Worm (Caenorhabditis elegans) whole organism, late embryonic: ENCODE data around the gene bckd-1A.
A peak's percentile ranks its signal among the peaks of the same experiment; 100 is the strongest.

Experiments
- C38D4.7 ChIP-seq: fragments of 200-800 bp; sonication (Bioruptor generic); optimal IDR thresholded peaks from 2 replicates; lab custom pipeline; 2018; ENCODE audit warnings: mild to moderate bottlenecking, missing genetic modification characterization, moderate library complexity, missing compliant biosample characterization
- K02D7.2 ChIP-seq: sonication (generic microtip); optimal IDR thresholded peaks from 2 replicates; lab custom pipeline; 2017; ENCODE audit warnings: mild to moderate bottlenecking, missing genetic modification characterization, missing compliant biosample characterization
- K09A11.1 ChIP-seq: sonication (generic microtip); optimal IDR thresholded peaks from 2 replicates; lab custom pipeline; 2017; ENCODE audit warnings: antibody characterized with exemption, mild to moderate bottlenecking, missing genetic modification characterization, missing compliant biosample characterization; ENCODE audit not compliant: insufficient read depth
- ahr-1 ChIP-seq: sonication (generic microtip); optimal IDR thresholded peaks from 2 replicates; lab custom pipeline; 2016; ENCODE audit warnings: missing genetic modification characterization, missing compliant biosample characterization
- ama-1 ChIP-seq: fragments of 150-350 bp; optimal IDR thresholded peaks from 2 replicates; lab custom pipeline; 2014
- ceh-14 ChIP-seq: sonication (generic microtip); optimal IDR thresholded peaks from 2 replicates; lab custom pipeline; 2016; ENCODE audit warnings: missing genotype, missing genetic modification characterization, missing compliant biosample characterization
- ceh-18 ChIP-seq: sonication (generic microtip); optimal IDR thresholded peaks from 2 replicates; lab custom pipeline; 2016; ENCODE audit warnings: missing genetic modification characterization, missing compliant biosample characterization
- ceh-19 ChIP-seq: fragments of 200-800 bp; sonication (Bioruptor generic); optimal IDR thresholded peaks from 2 replicates; lab custom pipeline; 2018; ENCODE audit warnings: mild to moderate bottlenecking, missing genetic modification characterization, missing compliant biosample characterization
- ceh-24 ChIP-seq: sonication (generic microtip); optimal IDR thresholded peaks from 2 replicates; lab custom pipeline; 2016; ENCODE audit warnings: mild to moderate bottlenecking, missing genetic modification characterization, missing compliant biosample characterization
- ceh-30 ChIP-seq: fragments of 150-350 bp; optimal IDR thresholded peaks from 2 replicates; lab custom pipeline; 2014; ENCODE audit warnings: missing biosample characterization, missing genetic modification characterization
- ceh-34 ChIP-seq: sonication (generic microtip); optimal IDR thresholded peaks from 2 replicates; lab custom pipeline; 2016; ENCODE audit warnings: mild to moderate bottlenecking, missing genetic modification characterization, missing compliant biosample characterization
- ceh-45 ChIP-seq: fragments of 200-800 bp; sonication (Bioruptor generic); IDR thresholded peaks from 2 replicates; pipeline ENCODE4 v1.3.6; 2022; ENCODE audit warnings: missing genetic modification reagents, missing genetic modification characterization, missing compliant biosample characterization
- ceh-48 ChIP-seq: sonication (generic microtip); optimal IDR thresholded peaks from 2 replicates; lab custom pipeline; 2016; ENCODE audit warnings: missing genetic modification characterization, inconsistent platforms, missing compliant biosample characterization
- dmd-4 ChIP-seq: sonication (generic microtip); optimal IDR thresholded peaks from 2 replicates; lab custom pipeline; 2016; ENCODE audit warnings: borderline replicate concordance, missing genetic modification characterization, missing compliant biosample characterization
- dve-1 ChIP-seq: sonication (generic microtip); optimal IDR thresholded peaks from 2 replicates; lab custom pipeline; 2017; ENCODE audit warnings: antibody characterized with exemption, mild to moderate bottlenecking, missing genetic modification characterization, missing compliant biosample characterization
- elt-2 ChIP-seq: sonication (generic microtip); optimal IDR thresholded peaks from 2 replicates; lab custom pipeline; 2016; ENCODE audit warnings: missing genetic modification reagents, missing genetic modification characterization, missing compliant biosample characterization
- ets-4 ChIP-seq: sonication (generic microtip); optimal IDR thresholded peaks from 2 replicates; lab custom pipeline; 2016; ENCODE audit warnings: missing genetic modification characterization, missing compliant biosample characterization
- fax-1 ChIP-seq: sonication (generic microtip); optimal IDR thresholded peaks from 2 replicates; lab custom pipeline; 2016; ENCODE audit warnings: missing genotype, missing genetic modification characterization, missing compliant biosample characterization
- fkh-10 ChIP-seq: fragments of 150-350 bp; optimal IDR thresholded peaks from 2 replicates; lab custom pipeline; 2014; ENCODE audit warnings: missing biosample characterization, missing genetic modification reagents, missing genetic modification characterization
- hlh-6 ChIP-seq: sonication (generic microtip); optimal IDR thresholded peaks from 2 replicates; lab custom pipeline; 2016; ENCODE audit warnings: missing genotype, missing genetic modification characterization, missing compliant biosample characterization
- hlh-8 ChIP-seq: sonication (generic microtip); optimal IDR thresholded peaks from 2 replicates; lab custom pipeline; 2016; ENCODE audit warnings: missing genotype, missing genetic modification characterization, missing compliant biosample characterization
- madf-2 ChIP-seq: sonication (generic microtip); optimal IDR thresholded peaks from 2 replicates; lab custom pipeline; 2017; ENCODE audit warnings: missing genetic modification characterization, missing compliant biosample characterization
- mec-3 ChIP-seq: sonication (generic microtip); optimal IDR thresholded peaks from 2 replicates; lab custom pipeline; 2016; ENCODE audit warnings: borderline replicate concordance, missing genetic modification characterization, missing compliant biosample characterization
- nfya-1 ChIP-seq: sonication (generic microtip); optimal IDR thresholded peaks from 2 replicates; lab custom pipeline; 2017; ENCODE audit warnings: missing genetic modification characterization, mild to moderate bottlenecking, missing compliant biosample characterization, antibody characterized with exemption, moderate library complexity
- odd-2 ChIP-seq: sonication (generic microtip); optimal IDR thresholded peaks from 2 replicates; lab custom pipeline; 2017; ENCODE audit warnings: antibody characterized with exemption, mild to moderate bottlenecking, missing genetic modification characterization, missing compliant biosample characterization
- pax-1 ChIP-seq: fragments of 150-350 bp; optimal IDR thresholded peaks from 2 replicates; lab custom pipeline; 2014; ENCODE audit warnings: missing biosample characterization, missing genetic modification characterization
- ref-2 ChIP-seq: sonication (generic microtip); optimal IDR thresholded peaks from 2 replicates; lab custom pipeline; 2016; ENCODE audit warnings: missing genetic modification characterization, missing compliant biosample characterization
- rnt-1 ChIP-seq: sonication (generic microtip); optimal IDR thresholded peaks from 2 replicates; lab custom pipeline; 2016; ENCODE audit warnings: missing genetic modification characterization, missing compliant biosample characterization
- sdc-2 ChIP-seq: sonication (generic microtip); optimal IDR thresholded peaks from 2 replicates; lab custom pipeline; 2016; ENCODE audit warnings: missing genotype, missing genetic modification characterization, missing compliant biosample characterization
- sox-2 ChIP-seq: fragments of 200-800 bp; sonication (Bioruptor generic); IDR thresholded peaks from 2 replicates; pipeline ENCODE4 v1.3.6; 2022; ENCODE audit warnings: missing genetic modification reagents, missing genetic modification characterization, missing compliant biosample characterization
- sox-4 ChIP-seq: sonication (generic microtip); optimal IDR thresholded peaks from 2 replicates; lab custom pipeline; 2017; ENCODE audit warnings: mild to moderate bottlenecking, missing genetic modification characterization, inconsistent platforms, missing compliant biosample characterization
- syd-9 ChIP-seq: sonication (generic microtip); optimal IDR thresholded peaks from 2 replicates; lab custom pipeline; 2016; ENCODE audit warnings: mild to moderate bottlenecking, missing genetic modification characterization, moderate library complexity, missing compliant biosample characterization
- tbx-2 ChIP-seq: sonication (generic microtip); optimal IDR thresholded peaks from 2 replicates; lab custom pipeline; 2016; ENCODE audit warnings: missing genetic modification characterization, missing compliant biosample characterization
- ttx-3 ChIP-seq: sonication (generic microtip); optimal IDR thresholded peaks from 2 replicates; lab custom pipeline; 2016; ENCODE audit warnings: missing genetic modification reagents, missing genetic modification characterization, missing compliant biosample characterization
- unc-3 ChIP-seq, 2 experiments: fragments of 200-800 bp in 1 of 2; sonication (Bioruptor generic) in 1 of 2; sonication (generic microtip) in 1 of 2; conservative IDR thresholded peaks in 1 of 2; optimal IDR thresholded peaks in 1 of 2; 2 replicates each; pipeline versions ENCODE4 v1.3.6 to Lab custom; 2016 to 2022; ENCODE audit warnings: missing compliant biosample characterization in 2 of 2, missing genetic modification characterization in 2 of 2, missing genetic modification reagents in 1 of 2
- unc-55 ChIP-seq: sonication (generic microtip); optimal IDR thresholded peaks from 2 replicates; lab custom pipeline; 2017; ENCODE audit warnings: missing biosample characterization, missing genetic modification reagents, missing genetic modification characterization
- unc-86 ChIP-seq: sonication (generic microtip); optimal IDR thresholded peaks from 2 replicates; lab custom pipeline; 2016; ENCODE audit warnings: missing genetic modification characterization, missing compliant biosample characterization
- zip-5 ChIP-seq: sonication (generic microtip); optimal IDR thresholded peaks from 2 replicates; lab custom pipeline; 2016; ENCODE audit warnings: missing genetic modification characterization, missing compliant biosample characterization

The bckd-1A gene

ce11 chrIII:12977559-12977958 is 5.3 kb upstream of the bckd-1A start, which contains the start of gene ZK1010.2:
TSS of gene ZK1010.2 (minus strand) at chrIII:12977862.
- no peak for TF ChIP-seq ref-2 (tag; lab: Kevin White, UChicago)
- TF ChIP-seq zip-5, result no peak
- no peak for TF ChIP-seq rnt-1 (tag; lab: Kevin White, UChicago)
- TF ChIP-seq fkh-10 (GFP tag; lab: Kevin White, UChicago), result no peak
- TF ChIP-seq ceh-34 (tag; lab: Kevin White, UChicago), result no peak
- TF ChIP-seq ets-4 (tag; lab: Kevin White, UChicago), result no peak
- TF ChIP-seq madf-2 (tag; lab: Kevin White, UChicago), result no peak
- no peak for TF ChIP-seq pax-1
- TF ChIP-seq hlh-8 (tag; lab: Kevin White, UChicago), result no peak
- no peak for TF ChIP-seq dve-1
- no peak for TF ChIP-seq ceh-19

DNA sequence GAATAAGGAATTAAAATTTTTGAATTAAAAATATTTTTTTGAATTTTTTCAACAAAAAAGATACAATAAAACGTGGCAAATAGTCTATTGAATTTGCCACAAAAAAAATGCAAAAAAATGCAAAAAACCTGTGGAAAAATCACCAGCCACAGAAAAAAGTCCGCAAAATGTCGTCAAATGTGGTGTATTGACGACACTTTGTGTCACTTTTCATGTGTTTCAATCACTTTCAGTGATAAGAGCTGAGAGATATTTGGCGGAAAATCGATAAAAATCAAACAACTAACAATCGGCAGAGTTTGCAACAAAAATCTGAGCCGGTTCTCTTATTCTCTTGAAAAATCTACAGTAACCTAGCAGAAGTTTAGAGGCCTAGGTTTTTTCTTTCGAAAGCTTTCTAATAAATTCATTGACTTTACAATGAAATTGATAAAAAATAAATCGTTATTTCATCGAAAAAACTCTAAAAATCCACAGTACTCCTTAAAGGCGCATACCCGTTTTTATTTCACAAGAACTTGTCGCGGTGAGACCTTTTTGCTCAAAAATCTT is 394 bp downstream of the bckd-1A start:
- TF ChIP-seq odd-2 (tag; lab: Kevin White, UChicago) (no peak), ceh-18 (no peak), ahr-1 (tag; lab: Kevin White, UChicago) (no peak), sdc-2 (tag; lab: Kevin White, UChicago) (no peak), nfya-1 (tag; lab: Kevin White, UChicago) (peak; percentile 31), unc-86 (no peak), unc-55 (peak; percentile 87), sox-2 (no peak)

ce11 chrIII:12968330-12968729 is 4.0 kb downstream of the bckd-1A start:
- TF ChIP-seq C38D4.7 (GFP tag; lab: Kevin White, UChicago) (no peak), hlh-8 (tag; lab: Kevin White, UChicago) (no peak), ceh-45 (GFP tag; lab: Robert Waterston, UW) (no peak), ceh-30 (no peak), tbx-2 (no peak), dmd-4 (tag; lab: Kevin White, UChicago) (no peak), pax-1 (no peak), hlh-6 (tag; lab: Kevin White, UChicago) (no peak)

DNA sequence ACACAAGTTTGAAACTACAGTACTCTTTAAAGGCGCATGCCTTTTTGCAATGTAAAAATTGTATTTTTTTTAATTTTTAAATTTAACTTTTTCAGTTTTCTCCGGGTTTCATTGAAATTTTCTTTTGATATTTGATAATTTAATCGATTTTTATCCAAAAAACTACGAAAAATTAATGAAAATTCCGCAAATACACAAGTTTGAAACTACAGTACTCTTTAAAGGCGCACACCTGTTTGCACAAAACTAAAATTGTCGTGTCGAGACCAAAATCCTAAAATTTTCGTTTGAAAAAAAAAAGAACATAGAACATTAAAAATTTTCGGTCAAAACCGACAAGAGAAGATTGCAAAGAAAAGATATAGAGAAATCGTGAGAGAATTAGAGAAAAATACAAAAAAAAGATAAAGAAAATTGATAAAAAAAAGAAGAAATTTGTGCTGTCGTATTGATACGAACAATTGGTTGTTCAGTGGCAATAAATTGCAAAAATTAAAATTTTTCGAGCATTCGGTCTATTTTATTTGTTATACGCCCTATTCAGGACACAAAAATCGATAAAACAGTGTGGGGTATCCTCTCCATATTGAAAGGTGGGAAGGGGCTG is 4.8 kb downstream of the bckd-1A start:
- peak; percentile 64 for TF ChIP-seq elt-2 (tag; lab: Kevin White, UChicago)
- TF ChIP-seq ceh-18, result no peak
- TF ChIP-seq, all 69 proteins: peak for 1

- TF ChIP-seq unc-55 (no peak), K02D7.2 (tag; lab: Kevin White, UChicago) (no peak), ceh-24 (tag; lab: Kevin White, UChicago) (no peak), sox-4 (tag; lab: Kevin White, UChicago) (no peak), tbx-2 (no peak), dmd-4 (tag; lab: Kevin White, UChicago) (no peak), unc-3 (GFP tag; conservative IDR thresholded peaks at IDR 0.05; lab: Robert Waterston, UW) (no peak), unc-3 (tag; optimal IDR thresholded peaks at IDR 0.05; lab: Kevin White, UChicago) (no peak)
Observed at ce11 chrIII:12966895-12967294, 5.4 kb downstream of the bckd-1A start, which contains the start of gene ttm-1. TSS of gene ttm-1 (minus strand) at chrIII:12966995.

- TF ChIP-seq dmd-4 (tag; lab: Kevin White, UChicago), result no peak
- no peak for TF ChIP-seq ama-1 (lab: Kevin White, UChicago)
- no peak for TF ChIP-seq C38D4.7 (GFP tag; lab: Kevin White, UChicago)
- no peak for TF ChIP-seq ceh-14
- no peak for TF ChIP-seq fax-1 (tag; lab: Kevin White, UChicago)
- no peak for TF ChIP-seq syd-9 (tag; lab: Kevin White, UChicago)
- no peak for TF ChIP-seq ets-4 (tag; lab: Kevin White, UChicago)
- TF ChIP-seq odd-2 (tag; lab: Kevin White, UChicago), result no peak
- TF ChIP-seq fkh-10 (GFP tag; lab: Kevin White, UChicago), result no peak
- TF ChIP-seq ceh-19, result no peak
- TF ChIP-seq K09A11.1, result no peak
- TF ChIP-seq ref-2 (tag; lab: Kevin White, UChicago), result no peak
- TF ChIP-seq mec-3 (tag; lab: Kevin White, UChicago), result no peak
- TF ChIP-seq ceh-48, result no peak
- TF ChIP-seq ceh-34 (tag; lab: Kevin White, UChicago), result no peak
- no peak for TF ChIP-seq ttx-3 (tag; lab: Kevin White, UChicago)
- no peak for TF ChIP-seq unc-55
- TF ChIP-seq, all 69 proteins: peak for 0
Observed at ce11 chrIII:12960705-12961104, 11.6 kb downstream of the bckd-1A start.
